Worm (Caenorhabditis elegans): ENCODE measurements around the gene H43E16.1.

DNA sequence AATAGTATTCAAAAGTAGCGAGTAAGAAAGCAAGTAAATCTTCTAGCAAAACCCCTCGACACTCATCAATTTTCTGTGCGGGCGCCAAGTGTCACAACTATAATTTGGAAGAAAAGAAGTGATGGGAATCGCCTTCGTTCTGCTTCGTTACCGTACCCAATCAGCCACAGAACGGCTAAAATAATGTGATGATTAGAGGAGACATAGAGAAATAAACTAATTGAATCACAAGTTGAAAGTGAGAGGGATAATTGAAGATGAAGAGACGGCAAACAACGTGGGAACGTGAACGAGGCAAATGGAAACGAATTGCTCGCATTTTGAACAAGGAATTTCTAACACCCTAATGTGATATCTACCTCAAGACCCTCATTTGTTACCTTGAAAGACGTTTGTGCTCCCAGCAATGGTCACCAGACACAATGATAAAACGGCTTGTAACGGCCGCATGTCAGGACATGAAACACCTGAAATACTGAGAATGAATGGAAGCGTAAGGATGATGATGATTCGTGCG lies 31.4 kb upstream of the H43E16.1 start, which contains the start of gene T19D12.6:
- TF ChIP-seq R02D3.7 (tag; optimal IDR thresholded peaks at IDR 0.05) (no peak), nfya-1 (tag; optimal IDR thresholded peaks at IDR 0.05; ENCODE audit: insufficient read depth) (no peak), nhr-76 (tag; optimal IDR thresholded peaks at IDR 0.05) (no peak), pqm-1 (tag; optimal IDR thresholded peaks at IDR 0.05) (no peak), nhr-11 (tag; optimal IDR thresholded peaks at IDR 0.05) (no peak), unc-62 (GFP tag; optimal IDR thresholded peaks at IDR 0.05) (no peak)

Data from whole organism, L3 larva.